Fruit fly (Drosophila melanogaster): ENCODE data around the gene Calx.

Gene Calx

DNA sequence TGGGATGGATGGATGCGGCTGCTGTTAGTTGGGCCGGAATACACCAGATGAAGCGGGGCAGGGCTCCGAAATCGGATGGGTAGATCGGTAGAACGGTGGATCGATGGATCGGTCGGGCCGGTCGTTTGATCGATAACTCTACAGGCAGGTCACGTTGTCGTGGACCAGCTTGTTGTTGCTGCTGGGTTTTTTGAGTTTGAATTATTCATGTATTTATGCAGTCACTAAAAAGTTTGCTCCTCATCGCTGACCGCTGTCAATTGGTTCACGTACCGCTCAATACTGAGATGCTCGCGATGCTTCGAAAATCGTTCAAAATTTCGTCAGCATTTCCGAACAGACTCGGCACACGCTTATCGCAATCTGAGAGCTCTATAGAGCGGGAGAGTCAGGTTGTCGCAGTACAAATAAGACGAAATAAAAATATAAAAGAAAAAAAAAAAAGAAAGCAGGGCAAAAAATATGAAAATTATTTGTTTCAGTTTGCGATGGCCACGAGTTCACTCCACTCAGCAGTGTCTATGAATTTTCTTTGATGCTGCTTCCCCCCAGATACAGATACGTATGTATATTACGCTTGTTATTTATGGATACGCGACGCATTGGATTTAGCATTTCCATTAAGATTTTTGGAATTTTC lies 46.0 kb downstream of the Calx start, which contains the start of gene peg (continued):
- TF ChIP-seq ci (GFP tag; IDR thresholded peaks at IDR 0.05) (0 out of 3 replicates have a peak, but pooled peaks have one; percentile 28), dpn (GFP tag; optimal IDR thresholded peaks at IDR 0.05) (no peak)

DNA sequence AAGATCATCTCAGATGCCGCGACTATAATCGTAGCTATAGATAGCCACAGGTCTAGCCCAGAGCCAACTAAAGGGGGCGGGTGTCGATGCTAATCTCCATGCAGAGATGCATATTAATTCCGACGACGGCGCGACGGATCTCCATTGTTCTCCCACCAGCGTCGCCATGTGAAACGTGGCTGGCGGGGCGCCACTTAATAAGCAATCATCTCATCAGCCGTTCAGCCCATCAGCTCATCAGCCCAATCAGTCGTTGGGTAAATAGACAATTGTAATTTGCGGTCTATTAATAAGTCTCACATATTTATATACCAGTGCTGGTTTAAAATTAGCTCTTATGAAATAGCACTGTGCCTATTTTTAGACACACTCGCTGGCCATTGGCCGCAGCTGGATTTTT lies 47.5 kb downstream of the Calx start:
- TF ChIP-seq chinmo (GFP tag; IDR thresholded peaks at IDR 0.05; ENCODE audit: partially characterized antibody) (peak; percentile 70; the same call in 1 of the 4 replicates), CG16815 (GFP tag; optimal IDR thresholded peaks at IDR 0.05) (no peak), Jarid2 (GFP tag; optimal IDR thresholded peaks at IDR 0.05) (no peak), grn (GFP tag; optimal IDR thresholded peaks at IDR 0.05) (peak; percentile 17), CG6175 (GFP tag; IDR thresholded peaks at IDR 0.05) (no peak), Awh (GFP tag; IDR thresholded peaks at IDR 0.05) (peak; percentile 79), sr (GFP tag; IDR thresholded peaks at IDR 0.05) (no peak), ATbp (GFP tag; optimal IDR thresholded peaks at IDR 0.05) (peak; percentile 28), mam (GFP tag; optimal IDR thresholded peaks at IDR 0.05) (no peak), CHES-1-like (GFP tag; optimal IDR thresholded peaks at IDR 0.05) (no peak), CG12104 (GFP tag; optimal IDR thresholded peaks at IDR 0.05) (no peak), klu (GFP tag; IDR thresholded peaks at IDR 0.05) (no peak), Sox102F (GFP tag; optimal IDR thresholded peaks at IDR 0.05) (peak; percentile 34), CG1233 (GFP tag; optimal IDR thresholded peaks at IDR 0.05) (no peak)

DNA sequence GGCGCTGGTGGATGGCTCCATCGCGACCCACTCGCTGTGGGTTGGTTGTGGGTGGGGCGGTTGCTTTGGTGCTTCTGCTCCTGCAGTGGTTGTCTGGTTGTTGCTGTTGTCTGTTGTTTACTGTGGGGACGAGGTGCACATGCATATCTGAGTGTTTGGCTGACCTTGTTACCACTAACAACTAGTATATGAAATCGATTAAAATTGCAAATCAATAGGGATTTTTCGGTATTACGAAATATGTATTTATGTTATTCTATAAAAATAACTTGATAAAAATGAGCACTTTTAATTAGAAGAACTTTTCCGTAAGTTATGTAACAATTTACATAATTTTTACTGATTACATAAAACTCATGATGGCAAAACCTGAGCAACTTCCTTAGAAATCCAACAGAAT lies 64.4 kb downstream of the Calx start, which contains the start of gene Dhc93AB:
Dhc93AB (minus strand) TSS at position 101 of the 400 bp plus-strand sequence.
- TF ChIP-seq CG3281 (GFP tag; optimal IDR thresholded peaks at IDR 0.05) = no peak
- TF ChIP-seq tio (GFP tag; optimal IDR thresholded peaks at IDR 0.05) = no peak
- no peak for TF ChIP-seq Deaf1 (tag; optimal IDR thresholded peaks at IDR 0.05)

dm6 chr3R:21043549-21044118 lies 65.7 kb downstream of the Calx start, which contains the start of gene CG12278:
Gene CG12278 (plus strand): TSS chr3R:21044068.
- TF ChIP-seq scrt (GFP tag; optimal IDR thresholded peaks at IDR 0.05) (peak; percentile 99), kah (GFP tag; optimal IDR thresholded peaks at IDR 0.05) (peak; percentile 37), pb (GFP tag; optimal IDR thresholded peaks at IDR 0.05) (no peak)

dm6 chr3R:21045742-21046141 lies 67.8 kb downstream of the Calx start, which contains the start of gene CG31189:
Gene CG31189 (minus strand): TSS chr3R:21045842.
- TF ChIP-seq Mes4 (GFP tag; optimal IDR thresholded peaks at IDR 0.05) (no peak), Eip74EF (GFP tag; optimal IDR thresholded peaks at IDR 0.05) (no peak), D19B (GFP tag; optimal IDR thresholded peaks at IDR 0.05) (no peak), CG10565 (GFP tag; optimal IDR thresholded peaks at IDR 0.05) (no peak), hbn (GFP tag; IDR thresholded peaks at IDR 0.05; ENCODE audit: partially characterized antibody) (no peak), lab (GFP tag; optimal IDR thresholded peaks at IDR 0.05) (no peak), cwo (GFP tag; optimal IDR thresholded peaks at IDR 0.05) (no peak), Fer3 (tag; optimal IDR thresholded peaks at IDR 0.05) (no peak), CG9797 (GFP tag; optimal IDR thresholded peaks at IDR 0.05) (no peak), CG7271 (tag; optimal IDR thresholded peaks at IDR 0.05) (no peak), Mrtf (GFP tag; IDR thresholded peaks at IDR 0.05) (no peak), Side (GFP tag; optimal IDR thresholded peaks at IDR 0.05) (no peak), ci (GFP tag; IDR thresholded peaks at IDR 0.05) (no peak), disco-r (GFP tag; optimal IDR thresholded peaks at IDR 0.05) (no peak), odd (GFP tag; optimal IDR thresholded peaks at IDR 0.05) (no peak), Dip3 (GFP tag; optimal IDR thresholded peaks at IDR 0.05) (no peak), CG2202 (tag; optimal IDR thresholded peaks at IDR 0.05) (no peak)
